Worm (Caenorhabditis elegans): ENCODE results near the gene scl-18.

Gene scl-18

ce11 chrIV:11754328-11754727 is at the start of gene scl-18:
Gene scl-18, minus strand, starts transcription at chrIV:11754428.
- TF ChIP-seq C34B4.2 (tag; optimal IDR thresholded peaks at IDR 0.05), result no peak
- TF ChIP-seq ces-1 (GFP tag; optimal IDR thresholded peaks at IDR 0.05), result no peak
- no peak for TF ChIP-seq nhr-71 (tag; optimal IDR thresholded peaks at IDR 0.05)
- no peak for TF ChIP-seq lsy-2 (tag; optimal IDR thresholded peaks at IDR 0.05)
- no peak for TF ChIP-seq zag-1 (tag; optimal IDR thresholded peaks at IDR 0.05)
- no peak for TF ChIP-seq sptf-1 (tag; optimal IDR thresholded peaks at IDR 0.05)
- TF ChIP-seq ztf-4 (tag; optimal IDR thresholded peaks at IDR 0.05), result no peak
- TF ChIP-seq ztf-11 (tag; optimal IDR thresholded peaks at IDR 0.05), result no peak
- no peak for TF ChIP-seq grh-1 (GFP tag; IDR thresholded peaks at IDR 0.05)
- no peak for TF ChIP-seq mep-1 (tag; optimal IDR thresholded peaks at IDR 0.05)
- TF ChIP-seq ets-5 (GFP tag; IDR thresholded peaks at IDR 0.05), result no peak
- TF ChIP-seq C04F5.9 (tag; optimal IDR thresholded peaks at IDR 0.05), result no peak
- no peak for TF ChIP-seq unc-98 (GFP tag; IDR thresholded peaks at IDR 0.05)
- no peak for TF ChIP-seq zip-4 (GFP tag; optimal IDR thresholded peaks at IDR 0.05)

ce11 chrIV:11803044-11803443 is 48.8 kb upstream of the scl-18 start, which contains the start of gene H01G02.4:
Gene H01G02.4, minus strand, starts transcription at chrIV:11803144.
- no peak for TF ChIP-seq hpl-2 (GFP tag; optimal IDR thresholded peaks at IDR 0.05)
- no peak for TF ChIP-seq unc-62 (GFP tag; optimal IDR thresholded peaks at IDR 0.05)
- TF ChIP-seq ztf-4 (tag; optimal IDR thresholded peaks at IDR 0.05), result no peak
- no peak for TF ChIP-seq irx-1 (tag; optimal IDR thresholded peaks at IDR 0.05)
- TF ChIP-seq nhr-19 (GFP tag; conservative IDR thresholded peaks at IDR 0.05), result no peak
- no peak for TF ChIP-seq hlh-17 (GFP tag; optimal IDR thresholded peaks at IDR 0.05; ENCODE audit: borderline replicate concordance)
- no peak for TF ChIP-seq dsc-1 (tag; optimal IDR thresholded peaks at IDR 0.05)
- TF ChIP-seq mab-9 (GFP tag; IDR thresholded peaks at IDR 0.05), result no peak
- TF ChIP-seq lin-35 (GFP tag; optimal IDR thresholded peaks at IDR 0.05), result no peak
- no peak for TF ChIP-seq nhr-11 (tag; optimal IDR thresholded peaks at IDR 0.05)
- no peak for TF ChIP-seq unc-98 (GFP tag; IDR thresholded peaks at IDR 0.05)
- TF ChIP-seq snu-23 (GFP tag; optimal IDR thresholded peaks at IDR 0.05), result no peak
- TF ChIP-seq ceh-82 (tag; optimal IDR thresholded peaks at IDR 0.05), result no peak
- TF ChIP-seq mef-2 (tag; optimal IDR thresholded peaks at IDR 0.05), result no peak

ce11 chrIV:11801078-11801477 is 46.9 kb upstream of the scl-18 start, which contains the start of gene dyf-18:
Gene dyf-18, minus strand, starts transcription at chrIV:11801178.
- TF ChIP-seq mdl-1 (tag; optimal IDR thresholded peaks at IDR 0.05), result no peak
- no peak for TF ChIP-seq mef-2 (tag; optimal IDR thresholded peaks at IDR 0.05)
- no peak for TF ChIP-seq snu-23 (GFP tag; optimal IDR thresholded peaks at IDR 0.05)
- no peak for TF ChIP-seq mab-9 (GFP tag; IDR thresholded peaks at IDR 0.05)
- TF ChIP-seq lin-15B (tag; optimal IDR thresholded peaks at IDR 0.05), result no peak
- TF ChIP-seq lin-35 (GFP tag; optimal IDR thresholded peaks at IDR 0.05), result no peak
- TF ChIP-seq efl-3 (GFP tag; optimal IDR thresholded peaks at IDR 0.05), result no peak
- TF ChIP-seq rnt-1 (tag; optimal IDR thresholded peaks at IDR 0.05), result no peak
- no peak for TF ChIP-seq zag-1 (tag; optimal IDR thresholded peaks at IDR 0.05)
- no peak for TF ChIP-seq egl-13 (tag; optimal IDR thresholded peaks at IDR 0.05)
- no peak for TF ChIP-seq pax-3 (tag; optimal IDR thresholded peaks at IDR 0.05)
- TF ChIP-seq xbp-1 (tag; optimal IDR thresholded peaks at IDR 0.05), result no peak
- TF ChIP-seq hpl-2 (GFP tag; optimal IDR thresholded peaks at IDR 0.05), result no peak
- TF ChIP-seq nhr-85 (tag), result no peak
- no peak for TF ChIP-seq aha-1 (tag; optimal IDR thresholded peaks at IDR 0.05)

ce11 chrIV:11799240-11799639 is 45.0 kb upstream of the scl-18 start:
- TF ChIP-seq lin-14 (GFP tag; optimal IDR thresholded peaks at IDR 0.05), result peak; percentile 72
- TF ChIP-seq efl-3 (GFP tag; optimal IDR thresholded peaks at IDR 0.05), result no peak
- TF ChIP-seq pag-3 (tag; optimal IDR thresholded peaks at IDR 0.05; ENCODE audit: borderline replicate concordance, insufficient read depth), result peak; percentile 63
- no peak for TF ChIP-seq mab-9 (GFP tag; IDR thresholded peaks at IDR 0.05)
- TF ChIP-seq mdl-1 (tag; optimal IDR thresholded peaks at IDR 0.05), result no peak
- no peak for TF ChIP-seq F16B12.6 (tag; optimal IDR thresholded peaks at IDR 0.05)
- peak; percentile 36 for TF ChIP-seq rnt-1 (tag; optimal IDR thresholded peaks at IDR 0.05)
- no peak for TF ChIP-seq unc-86 (tag; optimal IDR thresholded peaks at IDR 0.05)
- no peak for TF ChIP-seq C34B4.2 (tag; optimal IDR thresholded peaks at IDR 0.05)
- TF ChIP-seq efl-1 (optimal IDR thresholded peaks at IDR 0.05), result no peak
- no peak for TF ChIP-seq efl-1 (GFP tag; optimal IDR thresholded peaks at IDR 0.05 in 1 of 2)
- TF ChIP-seq nhr-12 (tag; optimal IDR thresholded peaks at IDR 0.05), result no peak
- TF ChIP-seq nhr-71 (tag; optimal IDR thresholded peaks at IDR 0.05), result peak; percentile 52
- TF ChIP-seq grh-1 (GFP tag; IDR thresholded peaks at IDR 0.05), result no peak
- TF ChIP-seq unc-130 (tag; optimal IDR thresholded peaks at IDR 0.05), result no peak
- TF ChIP-seq ztf-11 (tag; optimal IDR thresholded peaks at IDR 0.05), result no peak
- TF ChIP-seq lin-13 (GFP tag; optimal IDR thresholded peaks at IDR 0.05), result no peak
- TF ChIP-seq swsn-7 (tag; optimal IDR thresholded peaks at IDR 0.05), result no peak
- no peak for TF ChIP-seq fkh-4 (tag; optimal IDR thresholded peaks at IDR 0.05; ENCODE audit: borderline replicate concordance)
- no peak for TF ChIP-seq pqm-1 (tag; optimal IDR thresholded peaks at IDR 0.05)
- no peak for TF ChIP-seq unc-98 (GFP tag; IDR thresholded peaks at IDR 0.05)
- no peak for TF ChIP-seq nhr-47 (tag; optimal IDR thresholded peaks at IDR 0.05)
